Worm (Caenorhabditis elegans): ENCODE results near the gene ZK666.1.

ce11 chrII:10444971-10445707 lies 26.0 kb downstream of the ZK666.1 start:
- no peak for TF ChIP-seq dmd-4 (tag; optimal IDR thresholded peaks at IDR 0.05; ENCODE audit: borderline replicate concordance)
- TF ChIP-seq pros-1 (tag; optimal IDR thresholded peaks at IDR 0.05): no peak
- TF ChIP-seq ama-1 (optimal IDR thresholded peaks at IDR 0.05): no peak
- no peak for TF ChIP-seq pha-2 (tag; optimal IDR thresholded peaks at IDR 0.05)
- TF ChIP-seq odd-2 (tag; optimal IDR thresholded peaks at IDR 0.05): no peak
- TF ChIP-seq unc-55 (GFP tag; optimal IDR thresholded peaks at IDR 0.05): no peak
- TF ChIP-seq ceh-30 (tag; optimal IDR thresholded peaks at IDR 0.05): no peak
- no peak for TF ChIP-seq pqm-1 (tag; optimal IDR thresholded peaks at IDR 0.05)
- no peak for TF ChIP-seq pha-4 (tag; optimal IDR thresholded peaks at IDR 0.05)
- TF ChIP-seq ceh-22 (tag; optimal IDR thresholded peaks at IDR 0.05): no peak
- TF ChIP-seq T23F11.4 (GFP tag; optimal IDR thresholded peaks at IDR 0.05): no peak
- TF ChIP-seq nfya-1 (tag; optimal IDR thresholded peaks at IDR 0.05): no peak

Data from whole organism, late embryonic.